Fruit fly (Drosophila melanogaster) ovary, adult (tissue): ENCODE measurements around the gene Fum1.
A peak's percentile ranks its signal among the peaks of the same experiment; 100 is the strongest.

Experiments used
- CG17801 ChIP-seq: fragments of 200-800 bp; optimal IDR thresholded peaks from 2 replicates; lab custom pipeline; 2019; ENCODE audit warnings: missing biosample characterization, mild to moderate bottlenecking, missing genetic modification characterization, moderate library complexity; ENCODE audit not compliant: partially characterized antibody

Gene Fum1

dm6 chrX:6709252-6710037 is 31.2 kb downstream of the Fum1 start:
- TF ChIP-seq CG17801 (GFP tag; lab: Kevin White, UChicago), result no peak

dm6 chrX:6710258-6710657 is 32.0 kb downstream of the Fum1 start:
- no peak for TF ChIP-seq CG17801 (GFP tag; lab: Kevin White, UChicago)

dm6 chrX:6710665-6711064 is 32.4 kb downstream of the Fum1 start:
- no peak for TF ChIP-seq CG17801 (GFP tag; lab: Kevin White, UChicago)

dm6 chrX:6711295-6711694 is 33.1 kb downstream of the Fum1 start:
- peak; percentile 59 for TF ChIP-seq CG17801 (GFP tag; lab: Kevin White, UChicago)

- no peak for TF ChIP-seq CG17801 (GFP tag; lab: Kevin White, UChicago)
Measured at dm6 chrX:6716170-6716569, 37.9 kb downstream of the Fum1 start.

dm6 chrX:6719259-6719658 is 41.0 kb downstream of the Fum1 start:
- TF ChIP-seq CG17801 (GFP tag; lab: Kevin White, UChicago), result peak; percentile 49

dm6 chrX:6719968-6720367 is 41.7 kb downstream of the Fum1 start:
- TF ChIP-seq CG17801 (GFP tag; lab: Kevin White, UChicago), result no peak

dm6 chrX:6723622-6724021 is 45.4 kb downstream of the Fum1 start:
- no peak for TF ChIP-seq CG17801 (GFP tag; lab: Kevin White, UChicago)

- TF ChIP-seq CG17801 (GFP tag; lab: Kevin White, UChicago), result no peak
Measured at dm6 chrX:6724904-6725505, 46.8 kb downstream of the Fum1 start.

- TF ChIP-seq CG17801 (GFP tag; lab: Kevin White, UChicago), result no peak
Measured at dm6 chrX:6726758-6727490, 48.7 kb downstream of the Fum1 start.

dm6 chrX:6728597-6729158 is 50.5 kb downstream of the Fum1 start:
- TF ChIP-seq CG17801 (GFP tag; lab: Kevin White, UChicago), result no peak

dm6 chrX:6730600-6731259 is 52.5 kb downstream of the Fum1 start:
- no peak for TF ChIP-seq CG17801 (GFP tag; lab: Kevin White, UChicago)
